Fruit fly (Drosophila melanogaster) whole organism, embryonic: ENCODE results near the gene Ir68b.
A peak's percentile ranks its signal among the peaks of the same experiment; 100 is the strongest.

ENCODE experiments used
- BEAF-32 ChIP-seq: fragments of 200-800 bp; sonication (Bioruptor generic); optimal IDR thresholded peaks from 3 replicates; lab custom pipeline; 2017; ENCODE audit warnings: missing biosample characterization, missing genetic modification characterization, mild to moderate bottlenecking, moderate library complexity, missing genetic modification reagents
- CG10209 ChIP-seq: fragments of 200-800 bp; sonication (Bioruptor generic); optimal IDR thresholded peaks from 3 replicates; lab custom pipeline; 2017; ENCODE audit warnings: missing biosample characterization, mild to moderate bottlenecking, missing genetic modification characterization, missing genetic modification reagents
- CG10267 ChIP-seq: fragments of 200-800 bp; sonication (Bioruptor generic); optimal IDR thresholded peaks from 2 replicates; lab custom pipeline; 2018; ENCODE audit warnings: missing biosample characterization, mild to moderate bottlenecking, missing genetic modification characterization, moderate library complexity
- CG10543 ChIP-seq: fragments of 200-800 bp; sonication (Bioruptor generic); optimal IDR thresholded peaks from 3 replicates; lab custom pipeline; 2017; ENCODE audit warnings: missing biosample characterization, mild to moderate bottlenecking, missing genetic modification characterization, moderate library complexity
- CG11456 ChIP-seq: fragments of 200-800 bp; sonication (Bioruptor generic); IDR thresholded peaks from 3 replicates; pipeline ENCODE4 v1.3.6; 2022; ENCODE audit warnings: missing biosample characterization, missing genetic modification characterization
- CG12219 ChIP-seq: fragments of 200-800 bp; sonication (Bioruptor generic); optimal IDR thresholded peaks from 3 replicates; lab custom pipeline; 2018; ENCODE audit warnings: missing biosample characterization, mild to moderate bottlenecking, missing genetic modification characterization
- CG1233 ChIP-seq: fragments of 200-800 bp; sonication (Bioruptor generic); optimal IDR thresholded peaks from 4 replicates; lab custom pipeline; 2018; ENCODE audit warnings: missing biosample characterization, mild to moderate bottlenecking, missing genetic modification characterization
- CG12391 ChIP-seq: fragments of 200-800 bp; sonication (Bioruptor generic); optimal IDR thresholded peaks from 3 replicates; lab custom pipeline; 2018; ENCODE audit warnings: missing biosample characterization, mild to moderate bottlenecking, missing genetic modification characterization, moderate library complexity
- CG13775 ChIP-seq: fragments of 200-800 bp; sonication (Bioruptor generic); optimal IDR thresholded peaks from 3 replicates; lab custom pipeline; 2017; ENCODE audit warnings: missing biosample characterization, mild to moderate bottlenecking, missing genetic modification characterization
- CG1602 ChIP-seq: fragments of 200-800 bp; sonication (Bioruptor generic); optimal IDR thresholded peaks from 3 replicates; lab custom pipeline; 2016; ENCODE audit warnings: missing biosample characterization, missing genetic modification characterization
- CG17568 ChIP-seq: fragments of 200-800 bp; sonication (Bioruptor generic); optimal IDR thresholded peaks from 2 replicates; lab custom pipeline; 2018; ENCODE audit warnings: missing biosample characterization, mild to moderate bottlenecking, missing genetic modification characterization, moderate library complexity
- CG1792 ChIP-seq: fragments of 200-800 bp; sonication (Bioruptor generic); optimal IDR thresholded peaks from 2 replicates; lab custom pipeline; 2016; ENCODE audit warnings: missing biosample characterization, missing genetic modification characterization
- CG18764 ChIP-seq: fragments of 200-800 bp; sonication (Bioruptor generic); optimal IDR thresholded peaks from 3 replicates; lab custom pipeline; 2016; ENCODE audit warnings: missing biosample characterization, missing genetic modification characterization
- CG2202 ChIP-seq: fragments of 200-800 bp; sonication (Bioruptor generic); optimal IDR thresholded peaks from 2 replicates; lab custom pipeline; 2018; ENCODE audit warnings: missing biosample characterization, mild to moderate bottlenecking, missing genetic modification characterization
- CG2678 ChIP-seq: fragments of 200-800 bp; sonication (Bioruptor generic); optimal IDR thresholded peaks from 3 replicates; lab custom pipeline; 2019; ENCODE audit warnings: missing biosample characterization, mild to moderate bottlenecking, missing genetic modification characterization, moderate library complexity
- CG2712 ChIP-seq: fragments of 200-800 bp; optimal IDR thresholded peaks from 3 replicates; lab custom pipeline; 2019; ENCODE audit warnings: missing biosample characterization, mild to moderate bottlenecking, missing genetic modification characterization, moderate library complexity
- CG3726 ChIP-seq: fragments of 200-800 bp; sonication (Bioruptor generic); IDR thresholded peaks from 3 replicates; pipeline ENCODE4, ENCODE4 v1.3.6; 2022; ENCODE audit warnings: missing biosample characterization, missing genetic modification characterization
- CG3838 ChIP-seq: fragments of 200-800 bp; sonication (Bioruptor generic); optimal IDR thresholded peaks from 3 replicates; lab custom pipeline; 2016; ENCODE audit warnings: missing biosample characterization, missing genetic modification characterization
- CG4854 ChIP-seq: fragments of 200-800 bp; sonication (Bioruptor generic); optimal IDR thresholded peaks from 2 replicates; lab custom pipeline; 2016; ENCODE audit warnings: missing biosample characterization, missing genetic modification characterization, inconsistent platforms
- CG6765 ChIP-seq: fragments of 200-800 bp; sonication (Bioruptor generic); optimal IDR thresholded peaks from 3 replicates; lab custom pipeline; 2017; ENCODE audit warnings: missing biosample characterization, mild to moderate bottlenecking, missing genetic modification characterization
- CG7786 ChIP-seq: fragments of 200-800 bp; sonication (Bioruptor generic); optimal IDR thresholded peaks from 2 replicates; lab custom pipeline; 2016; ENCODE audit warnings: missing biosample characterization, missing genetic modification characterization
- CG8944 ChIP-seq: fragments of 200-800 bp; sonication (Bioruptor generic); optimal IDR thresholded peaks from 3 replicates; lab custom pipeline; 2016; ENCODE audit warnings: missing biosample characterization, missing genetic modification characterization
- CG9437 ChIP-seq: fragments of 200-800 bp; sonication (Bioruptor generic); optimal IDR thresholded peaks from 2 replicates; lab custom pipeline; 2018; ENCODE audit warnings: missing biosample characterization, mild to moderate bottlenecking, missing genetic modification characterization
- Camta ChIP-seq: fragments of 200-800 bp; sonication (Bioruptor generic); optimal IDR thresholded peaks from 2 replicates; lab custom pipeline; 2016; ENCODE audit warnings: missing biosample characterization, missing genetic modification characterization
- Dfd ChIP-seq, 2 experiments: fragments of >200 bp; optimal IDR thresholded peaks; 2 replicates each; lab custom pipeline; 2017; ENCODE audit warnings: missing biosample characterization in 2 of 2, missing genetic modification characterization in 2 of 2
- HLH54F ChIP-seq: fragments of 200-800 bp; sonication (Bioruptor generic); optimal IDR thresholded peaks from 3 replicates; lab custom pipeline; 2016; ENCODE audit warnings: missing biosample characterization, missing genetic modification characterization
- HLHmδ ChIP-seq: fragments of 200-800 bp; sonication (Bioruptor generic); optimal IDR thresholded peaks from 2 replicates; lab custom pipeline; 2018; ENCODE audit warnings: missing biosample characterization, mild to moderate bottlenecking, missing genetic modification characterization, moderate library complexity
- Hr39 ChIP-seq: fragments of >200 bp; optimal IDR thresholded peaks from 2 replicates; lab custom pipeline; 2017
- Lpt ChIP-seq: fragments of >200 bp; optimal IDR thresholded peaks from 2 replicates; lab custom pipeline; 2018; ENCODE audit warnings: missing biosample characterization, missing genetic modification characterization
- Meics ChIP-seq: fragments of 200-800 bp; sonication (Bioruptor generic); optimal IDR thresholded peaks from 2 replicates; lab custom pipeline; 2017; ENCODE audit warnings: missing biosample characterization, mild to moderate bottlenecking, missing genetic modification characterization
- Mrtf ChIP-seq: fragments of 200-800 bp; sonication (Bioruptor generic); IDR thresholded peaks from 3 replicates; pipeline ENCODE4 v1.3.6; 2022; ENCODE audit warnings: missing biosample characterization, missing genetic modification characterization
- NK7.1 ChIP-seq: fragments of 200-800 bp; sonication (Bioruptor generic); optimal IDR thresholded peaks from 3 replicates; lab custom pipeline; 2016; ENCODE audit warnings: missing biosample characterization, missing genetic modification characterization
- Side ChIP-seq: fragments of 200-800 bp; sonication (Bioruptor generic); optimal IDR thresholded peaks from 2 replicates; lab custom pipeline; 2016; ENCODE audit warnings: missing biosample characterization, missing genetic modification characterization
- Sry-δ ChIP-seq: fragments of 200-800 bp; sonication (Bioruptor generic); optimal IDR thresholded peaks from 2 replicates; lab custom pipeline; 2016; ENCODE audit warnings: missing biosample characterization, missing genetic modification characterization
- ac ChIP-seq: fragments of 200-800 bp; sonication (Bioruptor generic); optimal IDR thresholded peaks from 3 replicates; lab custom pipeline; 2017; ENCODE audit warnings: missing biosample characterization, mild to moderate bottlenecking, missing genetic modification characterization
- chm ChIP-seq: fragments of 200-800 bp; sonication (Bioruptor generic); IDR thresholded peaks from 2 replicates; pipeline ENCODE4 v1.3.6; 2022; ENCODE audit warnings: missing biosample characterization, missing genetic modification characterization
- crp ChIP-seq, 2 experiments: fragments of 200-800 bp; sonication (Bioruptor generic); optimal IDR thresholded peaks; 2 replicates in 1 of 2; 3 replicates in 1 of 2; lab custom pipeline; 2017; ENCODE audit warnings: missing biosample characterization in 2 of 2, missing genetic modification characterization in 2 of 2, mild to moderate bottlenecking in 1 of 2, moderate library complexity in 1 of 2
- disco-r ChIP-seq: fragments of 200-800 bp; sonication (Bioruptor generic); optimal IDR thresholded peaks from 2 replicates; lab custom pipeline; 2016; ENCODE audit warnings: missing biosample characterization, missing genetic modification characterization
- ems ChIP-seq: fragments of 200-800 bp; sonication (Bioruptor generic); optimal IDR thresholded peaks from 3 replicates; lab custom pipeline; 2016; ENCODE audit warnings: missing biosample characterization, missing genetic modification characterization
- en ChIP-seq: fragments of 200-800 bp; sonication (Bioruptor generic); optimal IDR thresholded peaks from 2 replicates; lab custom pipeline; 2016; ENCODE audit warnings: missing biosample characterization, missing genetic modification characterization
- h ChIP-seq: fragments of >200 bp; optimal IDR thresholded peaks from 2 replicates; lab custom pipeline; 2017
- nom ChIP-seq: fragments of 200-800 bp; sonication (Bioruptor generic); optimal IDR thresholded peaks from 2 replicates; lab custom pipeline; 2017; ENCODE audit warnings: missing biosample characterization, missing genetic modification characterization, mild to moderate bottlenecking, moderate library complexity, missing genetic modification reagents
- onecut ChIP-seq: fragments of 200-800 bp; sonication (Bioruptor generic); IDR thresholded peaks from 2 replicates; pipeline ENCODE4 v1.3.6; 2022; ENCODE audit warnings: missing biosample characterization, missing genetic modification characterization
- otp ChIP-seq: fragments of 200-800 bp; sonication (Bioruptor generic); IDR thresholded peaks from 3 replicates; pipeline ENCODE4, ENCODE4 v1.3.6; 2022; ENCODE audit warnings: missing biosample characterization, missing genetic modification characterization
- psq ChIP-seq: fragments of 200-800 bp; sonication (Bioruptor generic); optimal IDR thresholded peaks from 2 replicates; lab custom pipeline; 2017; ENCODE audit warnings: missing biosample characterization, missing genetic modification characterization
- ro ChIP-seq: fragments of 200-800 bp; sonication (Bioruptor generic); IDR thresholded peaks from 2 replicates; pipeline ENCODE4 v1.3.6; 2022; ENCODE audit warnings: missing biosample characterization, missing genetic modification characterization
- seq ChIP-seq: fragments of 200-800 bp; sonication (Bioruptor generic); IDR thresholded peaks from 2 replicates; pipeline ENCODE4 v1.3.6; 2022; ENCODE audit warnings: missing biosample characterization, missing genetic modification characterization
- so ChIP-seq: fragments of 200-800 bp; sonication (Bioruptor generic); IDR thresholded peaks from 3 replicates; pipeline ENCODE4 v1.3.6; 2022; ENCODE audit warnings: missing biosample characterization, missing genetic modification characterization
- twi ChIP-seq: fragments of 200-800 bp; optimal IDR thresholded peaks from 2 replicates; lab custom pipeline; 2019; ENCODE audit warnings: missing biosample characterization, mild to moderate bottlenecking, missing genetic modification characterization, moderate library complexity
- zen ChIP-seq: fragments of 200-800 bp; sonication (Bioruptor generic); optimal IDR thresholded peaks from 3 replicates; lab custom pipeline; 2018; ENCODE audit warnings: missing biosample characterization, mild to moderate bottlenecking, missing genetic modification characterization, moderate library complexity

Ir68b gene

dm6 chr3L:12138113-12138899 lies 11.1 kb upstream of the Ir68b start, which contains the start of the genes ND-SGDH and RhoGAP68F (continued):
- TF ChIP-seq otp (GFP tag; lab: Robert Waterston, UW) (0 out of 3 replicates have a peak, but pooled peaks have one; percentile 20), Mrtf (GFP tag; lab: Robert Waterston, UW) (peak; percentile 67; the same call in 1 of the 3 replicates), CG7786 (peak; percentile 70), CG4854 (GFP tag; lab: Kevin White, UChicago) (peak; percentile 54), en (peak; percentile 3), Side (GFP tag; lab: Kevin White, UChicago) (peak; percentile 15), CG3838 (peak; percentile 27), CG3726 (GFP tag; lab: Robert Waterston, UW) (no peak), CG17568 (no peak), CG1602 (peak; percentile 67), chm (GFP tag; lab: Robert Waterston, UW) (no peak), Meics (GFP tag; lab: Kevin White, UChicago) (peak; percentile 66), CG11456 (GFP tag; lab: Robert Waterston, UW) (no peak; the same call in 2 of the 3 replicates), CG2678 (tag; lab: Kevin White, UChicago) (peak; percentile 81), onecut (GFP tag; lab: Robert Waterston, UW) (peak; percentile 34), ems (peak; percentile 66), h (lab: Kevin White, UChicago) (no peak), psq (GFP tag; lab: Kevin White, UChicago) (peak; percentile 7), CG18764 (peak; percentile 55), twi (tag; lab: Kevin White, UChicago) (peak; percentile 54), so (GFP tag; lab: Robert Waterston, UW) (peak; percentile 50; the same call in 1 of the 3 replicates), Hr39 (no peak), disco-r (GFP tag; lab: Kevin White, UChicago) (peak; percentile 24), CG1792 (GFP tag; lab: Kevin White, UChicago) (peak; percentile 17), NK7.1 (GFP tag; lab: Kevin White, UChicago) (peak; percentile 50), zen (tag; lab: Kevin White, UChicago) (peak; percentile 54), crp (GFP tag; optimal IDR thresholded peaks at IDR 0.05; lab: Kevin White, UChicago) (peak in 1 of 2 experiments; percentile 40), CG12219 (GFP tag; lab: Kevin White, UChicago) (no peak), CG2202 (peak; percentile 21), CG6765 (GFP tag; lab: Kevin White, UChicago) (no peak), CG10209 (GFP tag; lab: Kevin White, UChicago) (peak; percentile 56), Sry-δ (GFP tag; lab: Kevin White, UChicago) (peak; percentile 97), nom (GFP tag; lab: Kevin White, UChicago) (no peak), CG8944 (peak; percentile 46), CG13775 (GFP tag; lab: Kevin White, UChicago) (peak; percentile 85), Lpt (GFP tag; lab: Kevin White, UChicago) (no peak), HLHmδ (GFP tag; lab: Kevin White, UChicago) (no peak), BEAF-32 (peak; percentile 99), CG10267 (tag; lab: Kevin White, UChicago) (peak; percentile 74), seq (GFP tag; lab: Robert Waterston, UW) (0 out of 2 replicates have a peak, but pooled peaks have one; percentile 21), CG10543 (peak; percentile 87), ac (GFP tag; lab: Kevin White, UChicago) (no peak), CG12391 (tag; lab: Kevin White, UChicago) (peak; percentile 85), CG9437 (GFP tag; lab: Kevin White, UChicago) (peak; percentile 65), Dfd (GFP tag; optimal IDR thresholded peaks at IDR 0.05; lab: Kevin White, UChicago) (no peak), Camta (GFP tag; lab: Kevin White, UChicago) (peak; percentile 65), HLH54F (GFP tag; lab: Kevin White, UChicago) (peak; percentile 71), CG2712 (peak; percentile 84), CG1233 (peak; percentile 73), ro (GFP tag; lab: Robert Waterston, UW) (no peak)
